Worm (Caenorhabditis elegans): ENCODE data around the gene C17G1.5.

Gene C17G1.5

DNA sequence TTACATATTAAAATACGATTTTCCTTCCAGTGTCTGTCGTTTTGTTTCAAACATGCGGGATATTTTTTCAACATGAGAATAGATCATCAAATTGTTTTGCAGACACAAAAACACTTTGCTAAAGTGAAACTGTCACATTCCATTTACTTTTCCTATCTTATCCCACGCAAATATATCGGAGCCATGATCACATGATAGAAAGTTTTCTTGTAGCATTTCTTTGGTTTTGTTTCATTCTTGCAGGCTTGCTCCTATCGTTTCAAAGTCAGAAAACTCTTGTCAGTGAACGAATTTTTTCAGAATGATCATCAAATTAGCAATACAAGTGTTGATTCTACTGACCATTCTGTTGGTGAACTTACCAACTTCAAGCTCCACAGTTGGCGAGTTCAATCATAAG is 17.3 kb upstream of the C17G1.5 start, which contains the start of gene C17G1.2:
Gene C17G1.2 (plus strand): TSS at position 301 of the 400 bp plus-strand sequence.
- no peak for TF ChIP-seq ceh-39 (tag; optimal IDR thresholded peaks at IDR 0.05)
- TF ChIP-seq nhr-237 (tag; optimal IDR thresholded peaks at IDR 0.05): no peak
- TF ChIP-seq M03D4.4 (tag; optimal IDR thresholded peaks at IDR 0.05): no peak
- TF ChIP-seq zip-8 (tag; optimal IDR thresholded peaks at IDR 0.05): no peak
- no peak for TF ChIP-seq nhr-2 (tag; optimal IDR thresholded peaks at IDR 0.05)

DNA sequence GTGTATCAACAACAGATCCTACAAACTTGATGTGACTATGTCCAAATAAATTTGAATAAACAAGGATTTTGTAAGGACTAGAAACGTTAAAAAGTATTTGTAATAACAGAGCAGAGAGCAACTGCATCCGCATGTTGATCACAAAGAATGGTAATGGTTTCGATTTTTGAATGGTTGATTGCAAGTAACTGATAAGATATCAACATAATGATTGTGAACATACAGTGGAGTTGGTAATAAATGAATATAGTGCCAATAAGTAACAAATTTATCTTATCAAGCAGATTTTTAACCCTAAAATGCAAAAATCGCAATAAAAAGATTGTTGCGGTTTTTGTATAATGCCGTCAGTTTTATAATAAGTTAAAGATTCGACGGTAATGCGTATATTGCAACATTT is 13.6 kb upstream of the C17G1.5 start, which contains the start of gene ugt-23:
Gene ugt-23 (minus strand): TSS at position 212 of the 400 bp plus-strand sequence.
- TF ChIP-seq M03D4.4 (tag; optimal IDR thresholded peaks at IDR 0.05) (no peak), lsy-2 (tag; optimal IDR thresholded peaks at IDR 0.05) (no peak), cnd-1 (tag; optimal IDR thresholded peaks at IDR 0.05) (no peak), ham-2 (GFP tag; optimal IDR thresholded peaks at IDR 0.05) (no peak), elt-3 (tag; optimal IDR thresholded peaks at IDR 0.05) (no peak), sem-2 (GFP tag; optimal IDR thresholded peaks at IDR 0.05) (no peak), nhr-12 (tag; optimal IDR thresholded peaks at IDR 0.05) (no peak)

DNA sequence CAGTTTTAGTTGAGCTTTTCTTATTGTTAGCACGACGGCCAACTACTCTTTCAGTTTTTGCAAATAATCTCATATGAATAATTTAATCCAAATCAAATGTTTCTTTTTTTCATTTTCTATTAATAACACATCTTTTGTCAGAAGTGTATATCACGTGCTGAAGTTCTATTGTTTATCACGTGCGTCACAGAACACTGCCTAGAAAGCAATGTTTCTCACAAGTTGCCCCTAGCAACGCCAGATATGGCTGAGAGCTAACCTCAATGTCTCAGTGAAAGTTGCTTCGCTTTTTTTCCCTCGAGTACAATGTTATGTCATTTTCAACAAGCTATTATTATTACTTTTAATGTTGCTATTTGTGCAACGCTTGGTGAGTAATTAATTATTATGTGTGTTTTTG is 10.6 kb upstream of the C17G1.5 start:
- TF ChIP-seq M03D4.4 (tag; optimal IDR thresholded peaks at IDR 0.05) (no peak), elt-3 (tag; optimal IDR thresholded peaks at IDR 0.05) (no peak), sem-2 (GFP tag; optimal IDR thresholded peaks at IDR 0.05) (no peak), tbx-8 (GFP tag; optimal IDR thresholded peaks at IDR 0.05) (no peak), cnd-1 (tag; optimal IDR thresholded peaks at IDR 0.05) (no peak), elt-1 (tag; optimal IDR thresholded peaks at IDR 0.05; ENCODE audit: borderline replicate concordance, insufficient read depth) (no peak), lin-32 (GFP tag; optimal IDR thresholded peaks at IDR 0.05) (no peak), lsy-2 (tag; optimal IDR thresholded peaks at IDR 0.05) (no peak), flh-1 (GFP tag; optimal IDR thresholded peaks at IDR 0.05) (no peak), blmp-1 (tag; optimal IDR thresholded peaks at IDR 0.05) (no peak)

DNA sequence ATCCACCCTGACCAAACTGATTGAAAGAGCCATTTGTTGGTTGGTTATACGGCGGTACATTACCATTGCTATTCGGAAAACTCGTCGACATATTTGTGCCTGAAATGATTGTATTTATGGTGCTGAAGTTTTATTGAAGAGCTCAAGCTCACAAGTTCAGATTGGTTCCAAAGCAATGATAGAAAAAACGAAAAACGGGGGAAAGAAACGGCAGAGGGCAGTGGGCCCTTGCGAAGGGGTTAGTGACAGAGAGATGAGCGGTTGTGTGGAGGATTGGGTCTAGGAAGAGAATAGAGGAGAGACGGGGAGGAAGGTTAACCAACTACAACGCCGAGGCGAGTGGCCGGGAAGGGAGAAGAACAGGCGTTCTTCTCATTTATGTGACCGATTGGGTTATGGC is 7.2 kb upstream of the C17G1.5 start, which contains the start of gene nra-3:
Gene nra-3 (minus strand): TSS at position 101 of the 400 bp plus-strand sequence.
- TF ChIP-seq lin-32 (GFP tag; optimal IDR thresholded peaks at IDR 0.05) (no peak), ceh-43 (GFP tag; optimal IDR thresholded peaks at IDR 0.05) (no peak), nhr-12 (tag; optimal IDR thresholded peaks at IDR 0.05) (no peak), mab-5 (tag; optimal IDR thresholded peaks at IDR 0.05) (no peak), ces-1 (GFP tag; optimal IDR thresholded peaks at IDR 0.05) (peak; percentile 17), nhr-76 (tag; optimal IDR thresholded peaks at IDR 0.05) (no peak), drap-1 (GFP tag; optimal IDR thresholded peaks at IDR 0.05) (no peak), flh-1 (GFP tag; optimal IDR thresholded peaks at IDR 0.05) (no peak), cnd-1 (tag; optimal IDR thresholded peaks at IDR 0.05) (peak; percentile 1), lin-13 (tag; optimal IDR thresholded peaks at IDR 0.05) (no peak), snpc-4 (tag; optimal IDR thresholded peaks at IDR 0.05) (no peak), nhr-237 (tag; optimal IDR thresholded peaks at IDR 0.05) (no peak), nhr-2 (tag; optimal IDR thresholded peaks at IDR 0.05) (peak; percentile 15), ham-2 (GFP tag; optimal IDR thresholded peaks at IDR 0.05) (no peak), mls-2 (tag; optimal IDR thresholded peaks at IDR 0.05) (no peak), hlh-1 (tag; optimal IDR thresholded peaks at IDR 0.05) (no peak), blmp-1 (tag; optimal IDR thresholded peaks at IDR 0.05) (no peak), tbx-8 (GFP tag; optimal IDR thresholded peaks at IDR 0.05) (no peak), ceh-83 (GFP tag; optimal IDR thresholded peaks at IDR 0.05) (no peak)

DNA sequence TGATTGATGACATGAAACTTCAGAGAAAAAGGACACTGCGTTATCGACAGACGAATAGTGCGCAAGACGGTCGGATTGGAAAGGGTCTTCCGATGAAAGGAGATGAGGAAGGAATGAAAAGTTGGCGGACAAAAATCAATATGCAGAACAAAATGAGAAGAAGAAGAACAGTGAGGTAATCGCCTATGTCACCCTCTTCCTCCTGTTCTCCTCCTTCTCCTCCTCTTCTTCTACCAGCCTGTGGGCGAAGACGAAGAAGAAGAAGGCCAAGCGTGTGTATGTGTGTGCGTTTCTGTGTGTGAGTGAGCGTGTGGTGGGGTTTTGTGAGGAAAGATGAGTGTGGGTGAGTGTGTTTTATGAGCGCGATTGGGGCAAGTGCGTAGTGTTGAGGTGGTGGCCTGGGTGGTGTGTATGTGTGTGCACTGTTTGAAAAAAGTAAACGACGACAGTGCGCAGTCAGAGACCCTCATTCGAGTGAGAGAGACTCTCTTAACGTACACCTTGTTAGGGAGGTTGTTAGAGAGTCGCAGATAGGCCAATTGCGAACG is 6.3 kb upstream of the C17G1.5 start, which contains the start of gene tsp-21:
Gene tsp-21 (plus strand): TSS at position 146 of the 548 bp plus-strand sequence.
- TF ChIP-seq elt-3 (tag; optimal IDR thresholded peaks at IDR 0.05): no peak
- TF ChIP-seq elt-1 (tag; optimal IDR thresholded peaks at IDR 0.05; ENCODE audit: borderline replicate concordance, insufficient read depth): peak; percentile 48
- TF ChIP-seq flh-1 (GFP tag; optimal IDR thresholded peaks at IDR 0.05): no peak
- peak; percentile 42 for TF ChIP-seq unc-62 (GFP tag; optimal IDR thresholded peaks at IDR 0.05)
- TF ChIP-seq bed-3 (GFP tag; optimal IDR thresholded peaks at IDR 0.05): no peak
- TF ChIP-seq blmp-1 (tag; optimal IDR thresholded peaks at IDR 0.05): no peak
- TF ChIP-seq drap-1 (GFP tag; optimal IDR thresholded peaks at IDR 0.05): peak; percentile 52
- peak; percentile 44 for TF ChIP-seq ces-1 (GFP tag; optimal IDR thresholded peaks at IDR 0.05)
- no peak for TF ChIP-seq zip-8 (tag; optimal IDR thresholded peaks at IDR 0.05)
- TF ChIP-seq ztf-11 (tag; optimal IDR thresholded peaks at IDR 0.05): peak; percentile 38
- TF ChIP-seq lsy-2 (tag; optimal IDR thresholded peaks at IDR 0.05): no peak
- no peak for TF ChIP-seq snpc-4 (tag; optimal IDR thresholded peaks at IDR 0.05)
- no peak for TF ChIP-seq mab-5 (tag; optimal IDR thresholded peaks at IDR 0.05)
- TF ChIP-seq sem-2 (GFP tag; optimal IDR thresholded peaks at IDR 0.05): peak; percentile 23
- no peak for TF ChIP-seq nhr-28 (tag; optimal IDR thresholded peaks at IDR 0.05)
- peak; percentile 83 for TF ChIP-seq hlh-1 (tag; optimal IDR thresholded peaks at IDR 0.05)
- TF ChIP-seq mls-2 (tag; optimal IDR thresholded peaks at IDR 0.05): peak; percentile 83
- no peak for TF ChIP-seq ceh-83 (GFP tag; optimal IDR thresholded peaks at IDR 0.05)
- peak; percentile 83 for TF ChIP-seq sptf-1 (tag; optimal IDR thresholded peaks at IDR 0.05)
- TF ChIP-seq mep-1 (tag; optimal IDR thresholded peaks at IDR 0.05): peak; percentile 77
- no peak for TF ChIP-seq nhr-76 (tag; optimal IDR thresholded peaks at IDR 0.05)
- TF ChIP-seq ceh-39 (tag; optimal IDR thresholded peaks at IDR 0.05): peak; percentile 67
- peak; percentile 31 for TF ChIP-seq nhr-12 (tag; optimal IDR thresholded peaks at IDR 0.05)
- TF ChIP-seq unc-120 (tag; optimal IDR thresholded peaks at IDR 0.05; ENCODE audit: poor library complexity, severe bottlenecking): peak; percentile 47
- peak; percentile 76 for TF ChIP-seq lin-13 (tag; optimal IDR thresholded peaks at IDR 0.05)
- TF ChIP-seq unc-39 (tag; optimal IDR thresholded peaks at IDR 0.05): peak; percentile 43
- TF ChIP-seq nhr-237 (tag; optimal IDR thresholded peaks at IDR 0.05): peak; percentile 52
- TF ChIP-seq nhr-2 (tag; optimal IDR thresholded peaks at IDR 0.05): peak; percentile 79
- peak; percentile 88 for TF ChIP-seq pha-4 (tag; optimal IDR thresholded peaks at IDR 0.05)
- TF ChIP-seq ham-2 (GFP tag; optimal IDR thresholded peaks at IDR 0.05): peak; percentile 45
- no peak for TF ChIP-seq ceh-43 (GFP tag; optimal IDR thresholded peaks at IDR 0.05)
- TF ChIP-seq cnd-1 (tag; optimal IDR thresholded peaks at IDR 0.05): peak; percentile 96
- TF ChIP-seq M03D4.4 (tag; optimal IDR thresholded peaks at IDR 0.05): peak; percentile 76
- TF ChIP-seq tbx-8 (GFP tag; optimal IDR thresholded peaks at IDR 0.05): no peak
- no peak for TF ChIP-seq lin-32 (GFP tag; optimal IDR thresholded peaks at IDR 0.05)

Data from whole organism, mixed stage, embryonic.